Worm (Caenorhabditis elegans): Measurements from ENCODE around the gene best-21.

ce11 chrIV:15275363-15275854, 26.8 kb upstream of the best-21 start, which contains the start of gene ccg-1:
- TF ChIP-seq ztf-4 (tag; optimal IDR thresholded peaks at IDR 0.05), result no peak
- no peak for TF ChIP-seq tbx-2 (tag; optimal IDR thresholded peaks at IDR 0.05)
- no peak for TF ChIP-seq lin-15B (tag; optimal IDR thresholded peaks at IDR 0.05)
- no peak for TF ChIP-seq zag-1 (tag; optimal IDR thresholded peaks at IDR 0.05)
- TF ChIP-seq jun-1 (tag; optimal IDR thresholded peaks at IDR 0.05), result no peak
- TF ChIP-seq ZK546.5 (tag; optimal IDR thresholded peaks at IDR 0.05), result no peak
- no peak for TF ChIP-seq unc-62 (GFP tag; optimal IDR thresholded peaks at IDR 0.05)
- no peak for TF ChIP-seq elt-2 (tag; optimal IDR thresholded peaks at IDR 0.05)

Data from whole organism, L3 larva.